In genomic region chrIV:14872320-14872719, ce11 we compare ENCODE assay signal across 5 worm cellular contexts.
TF ChIP-seq lines count a peak whose summit lies in the region.

No protein-coding gene starts in this region.

TF ChIP-seq in whole organism, L1 larva, 84 proteins besides CTCF, POLR2A, EP300 and RAD21 (continues in another document):
- TF ChIP-seq nhr-71 (tag; optimal IDR thresholded peaks at IDR 0.05; lab: Kevin White, UChicago) (peak; percentile 80), jun-1 (tag; optimal IDR thresholded peaks at IDR 0.05; lab: Kevin White, UChicago) (peak; percentile 2), lin-35 (GFP tag; optimal IDR thresholded peaks at IDR 0.05; lab: Kevin White, UChicago) (peak; percentile 21 to 57), F16B12.6 (tag; optimal IDR thresholded peaks at IDR 0.05; lab: Kevin White, UChicago) (no peak), xbp-1 (tag; optimal IDR thresholded peaks at IDR 0.05; lab: Kevin White, UChicago) (peak; percentile 43), ceh-90 (tag; optimal IDR thresholded peaks at IDR 0.05; lab: Kevin White, UChicago) (no peak), efl-1 (optimal IDR thresholded peaks at IDR 0.05; lab: Kevin White, UChicago) (peak; percentile 48 to 59), efl-1 (GFP tag; optimal IDR thresholded peaks at IDR 0.05 in 1 of 2; lab: Kevin White, UChicago) (peak in 1 of 2 experiments; percentile 95), unc-130 (tag; optimal IDR thresholded peaks at IDR 0.05; lab: Kevin White, UChicago) (no peak), ztf-4 (tag; optimal IDR thresholded peaks at IDR 0.05; lab: Kevin White, UChicago) (peak; percentile 53), lin-13 (GFP tag; optimal IDR thresholded peaks at IDR 0.05; lab: Kevin White, UChicago) (peak; percentile 46), lsy-2 (tag; optimal IDR thresholded peaks at IDR 0.05; lab: Kevin White, UChicago) (peak; percentile 50), grh-1 (GFP tag; IDR thresholded peaks at IDR 0.05; lab: Robert Waterston, UW) (peak; percentile 85), mdl-1 (tag; optimal IDR thresholded peaks at IDR 0.05; lab: Kevin White, UChicago) (peak in 1 of 2 experiments; percentile 55), nhr-19 (GFP tag; conservative IDR thresholded peaks at IDR 0.05; lab: Robert Waterston, UW) (peak; percentile 59), nhr-47 (tag; optimal IDR thresholded peaks at IDR 0.05; lab: Kevin White, UChicago) (peak; percentile 63), C34B4.2 (tag; optimal IDR thresholded peaks at IDR 0.05; lab: Kevin White, UChicago) (peak; percentile 77), C16A3.4 (tag; optimal IDR thresholded peaks at IDR 0.05; lab: Kevin White, UChicago) (peak; percentile 64)

TF ChIP-seq in whole organism, L3 larva, 47 proteins besides CTCF, POLR2A, EP300 and RAD21:
- TF ChIP-seq nfya-1 (tag; optimal IDR thresholded peaks at IDR 0.05; lab: Kevin White, UChicago; ENCODE audit: insufficient read depth) (peak; percentile 74), nhr-25 (tag; optimal IDR thresholded peaks at IDR 0.05; lab: Kevin White, UChicago) (peak; percentile 86), ceh-28 (tag; optimal IDR thresholded peaks at IDR 0.05; lab: Kevin White, UChicago) (peak; percentile 5), jun-1 (tag; optimal IDR thresholded peaks at IDR 0.05; lab: Kevin White, UChicago) (peak; percentile 21), ztf-11 (tag; optimal IDR thresholded peaks at IDR 0.05; lab: Kevin White, UChicago) (no peak), ztf-4 (tag; optimal IDR thresholded peaks at IDR 0.05; lab: Kevin White, UChicago) (no peak), ama-1 (optimal IDR thresholded peaks at IDR 0.05; lab: Kevin White, UChicago) (no peak), ceh-9 (tag; optimal IDR thresholded peaks at IDR 0.05; lab: Kevin White, UChicago) (no peak), nhr-43 (tag; optimal IDR thresholded peaks at IDR 0.05; lab: Kevin White, UChicago; ENCODE audit: poor library complexity, severe bottlenecking) (peak; percentile 77), snpc-4 (tag; optimal IDR thresholded peaks at IDR 0.05; lab: Kevin White, UChicago) (no peak), hmg-11 (tag; optimal IDR thresholded peaks at IDR 0.05; lab: Kevin White, UChicago) (peak; percentile 56), lin-15B (tag; optimal IDR thresholded peaks at IDR 0.05; lab: Kevin White, UChicago) (peak; percentile 43), nhr-23 (tag; optimal IDR thresholded peaks at IDR 0.05; lab: Kevin White, UChicago) (peak; percentile 81), elt-3 (tag; optimal IDR thresholded peaks at IDR 0.05; lab: Kevin White, UChicago) (peak in 1 of 3 experiments; percentile 37), pha-4 (tag; optimal IDR thresholded peaks at IDR 0.05; lab: Kevin White, UChicago) (peak; percentile 61), tbx-2 (tag; optimal IDR thresholded peaks at IDR 0.05; lab: Kevin White, UChicago) (peak; percentile 14)

TF ChIP-seq in whole organism, early embryonic, 17 proteins besides CTCF, POLR2A, EP300 and RAD21:
- TF ChIP-seq tbx-37 (GFP tag; conservative IDR thresholded peaks at IDR 0.05; lab: Robert Waterston, UW) (no peak), tbx-11 (GFP tag; IDR thresholded peaks at IDR 0.05; lab: Robert Waterston, UW) (no peak), ceh-13 (GFP tag; optimal IDR thresholded peaks at IDR 0.05; lab: Kevin White, UChicago) (peak; percentile 17), sea-1 (GFP tag; conservative IDR thresholded peaks at IDR 0.05; lab: Robert Waterston, UW) (0 out of 2 replicates have a peak, but pooled peaks have one; percentile 35), F13C5.2 (tag; optimal IDR thresholded peaks at IDR 0.05; lab: Kevin White, UChicago) (peak; percentile 31), hnd-1 (tag; optimal IDR thresholded peaks at IDR 0.05; lab: Kevin White, UChicago) (no peak), aly-1 (tag; optimal IDR thresholded peaks at IDR 0.05; lab: Kevin White, UChicago) (peak; percentile 66)

TF ChIP-seq in whole organism, midembryonic, 9 proteins besides CTCF, POLR2A, EP300 and RAD21:
- TF ChIP-seq T22C8.4 (GFP tag; IDR thresholded peaks at IDR 0.05; lab: Robert Waterston, UW) = no peak
- peak; percentile 16 for TF ChIP-seq cog-1 (tag; optimal IDR thresholded peaks at IDR 0.05; lab: Kevin White, UChicago)
- TF ChIP-seq tab-1 (GFP tag; IDR thresholded peaks at IDR 0.05; lab: Robert Waterston, UW) = 0 out of 2 replicates have a peak, but pooled peaks have one; percentile 23
- TF ChIP-seq ztf-29 (GFP tag; IDR thresholded peaks at IDR 0.05; lab: Robert Waterston, UW) = no peak
- no peak for TF ChIP-seq flt-1 (GFP tag; IDR thresholded peaks at IDR 0.05; lab: Robert Waterston, UW)
- TF ChIP-seq med-1 (GFP tag; optimal IDR thresholded peaks at IDR 0.05; lab: Kevin White, UChicago; ENCODE audit: insufficient read depth) = no peak
- 0 out of 2 replicates have a peak, but pooled peaks have one; percentile 24 for TF ChIP-seq ztf-23 (GFP tag; IDR thresholded peaks at IDR 0.05; lab: Robert Waterston, UW)
- no peak for TF ChIP-seq klf-2 (GFP tag; conservative IDR thresholded peaks at IDR 0.05; lab: Robert Waterston, UW)

TF ChIP-seq in whole organism, young adult, 124 proteins besides CTCF, POLR2A, EP300 and RAD21:
- no peak for TF ChIP-seq snpc-4 (GFP tag; optimal IDR thresholded peaks at IDR 0.05; lab: Kevin White, UChicago)
- peak in 2 of 4 experiments; percentile 71 to 75 for TF ChIP-seq snpc-4 (tag; optimal IDR thresholded peaks at IDR 0.05; lab: Kevin White, UChicago)
- TF ChIP-seq attf-3 (GFP tag; conservative IDR thresholded peaks at IDR 0.05; lab: Robert Waterston, UW) = no peak
- TF ChIP-seq repo-1 (tag; optimal IDR thresholded peaks at IDR 0.05; lab: Kevin White, UChicago) = no peak
- no peak for TF ChIP-seq ztf-3 (GFP tag; optimal IDR thresholded peaks at IDR 0.05; lab: Kevin White, UChicago)
- TF ChIP-seq lsy-27 (tag; optimal IDR thresholded peaks at IDR 0.05; lab: Kevin White, UChicago; ENCODE audit: borderline replicate concordance, insufficient read depth) = no peak
- TF ChIP-seq B0019.2 (GFP tag; conservative IDR thresholded peaks at IDR 0.05; lab: Robert Waterston, UW) = no peak
- TF ChIP-seq lsl-1 (GFP tag; optimal IDR thresholded peaks at IDR 0.05; lab: Kevin White, UChicago) = no peak
- peak; percentile 19 for TF ChIP-seq K12H6.12 (tag; optimal IDR thresholded peaks at IDR 0.05; lab: Kevin White, UChicago)
- no peak for TF ChIP-seq ceh-79 (tag; optimal IDR thresholded peaks at IDR 0.05; lab: Kevin White, UChicago)
- TF ChIP-seq attf-6 (GFP tag; IDR thresholded peaks at IDR 0.05; lab: Robert Waterston, UW) = 0 out of 2 replicates have a peak, but pooled peaks have one; percentile 31
- TF ChIP-seq lir-1 (GFP tag; conservative IDR thresholded peaks at IDR 0.05; lab: Robert Waterston, UW) = no peak
- 0 out of 2 replicates have a peak, but pooled peaks have one; percentile 14 for TF ChIP-seq lin-26 (GFP tag; IDR thresholded peaks at IDR 0.05; lab: Robert Waterston, UW)
- no peak for TF ChIP-seq hrde-1 (tag; optimal IDR thresholded peaks at IDR 0.05; lab: Kevin White, UChicago; ENCODE audit: borderline replicate concordance)
- TF ChIP-seq dpl-1 (GFP tag; optimal IDR thresholded peaks at IDR 0.05; lab: Kevin White, UChicago) = no peak
- no peak for TF ChIP-seq xnd-1 (tag; optimal IDR thresholded peaks at IDR 0.05; lab: Kevin White, UChicago)
- peak; percentile 66; the same call in 1 of the 2 replicates for TF ChIP-seq cebp-2 (GFP tag; IDR thresholded peaks at IDR 0.05; lab: Robert Waterston, UW)
- peak; percentile 58 for TF ChIP-seq ztf-26 (tag; optimal IDR thresholded peaks at IDR 0.05; lab: Kevin White, UChicago)
- TF ChIP-seq F49E8.2 (tag; optimal IDR thresholded peaks at IDR 0.05; lab: Kevin White, UChicago; ENCODE audit: insufficient read depth) = no peak
- TF ChIP-seq efl-1 (GFP tag; optimal IDR thresholded peaks at IDR 0.05; lab: Kevin White, UChicago) = peak; percentile 7
- peak; percentile 79 for TF ChIP-seq hmg-1.2 (GFP tag; IDR thresholded peaks at IDR 0.05; lab: Robert Waterston, UW)
- no peak for TF ChIP-seq Y56A3A.18 (GFP tag; IDR thresholded peaks at IDR 0.05; lab: Robert Waterston, UW)
- no peak for TF ChIP-seq Y95B8A.8 (GFP tag; IDR thresholded peaks at IDR 0.05; lab: Robert Waterston, UW)
- peak; percentile 9 for TF ChIP-seq ztf-18 (tag; optimal IDR thresholded peaks at IDR 0.05; lab: Kevin White, UChicago)
- TF ChIP-seq unc-130 (GFP tag; optimal IDR thresholded peaks at IDR 0.05; lab: Kevin White, UChicago) = no peak
- TF ChIP-seq attf-5 (GFP tag; optimal IDR thresholded peaks at IDR 0.05; lab: Kevin White, UChicago) = peak; percentile 43
- 0 out of 2 replicates have a peak, but pooled peaks have one; percentile 14 for TF ChIP-seq F39B2.1 (GFP tag; IDR thresholded peaks at IDR 0.05; lab: Robert Waterston, UW)

Comparison
In these comparisons a context has a peak if more than half of its experiments do, and no peak if none do; other contexts are left out.
1. Of the 8 proteins assayed by ChIP-seq in both whole organism, young adult and whole organism, L1 larva: peak only in whole organism, young adult: none; only in whole organism, L1 larva: dpl-1, lin-35 and nhr-90; in both: efl-1; in neither: 3; mixed calls (peak in some experiments, not most) for 1.